Worm (Caenorhabditis elegans) whole organism, late embryonic: Measurements from ENCODE around the gene elk-2.

ENCODE experiments used
- ama-1 ChIP-seq: fragments of 150-350 bp; optimal IDR thresholded peaks from 2 replicates; lab custom pipeline; 2014
- ceh-2 ChIP-seq: sonication (generic microtip); optimal IDR thresholded peaks from 2 replicates; lab custom pipeline; 2016; ENCODE audit warnings: missing genotype, missing genetic modification characterization, missing compliant biosample characterization
- hlh-8 ChIP-seq: sonication (generic microtip); optimal IDR thresholded peaks from 2 replicates; lab custom pipeline; 2016; ENCODE audit warnings: missing genotype, missing genetic modification characterization, missing compliant biosample characterization
- ttx-3 ChIP-seq: sonication (generic microtip); optimal IDR thresholded peaks from 2 replicates; lab custom pipeline; 2016; ENCODE audit warnings: missing genetic modification reagents, missing genetic modification characterization, missing compliant biosample characterization

DNA sequence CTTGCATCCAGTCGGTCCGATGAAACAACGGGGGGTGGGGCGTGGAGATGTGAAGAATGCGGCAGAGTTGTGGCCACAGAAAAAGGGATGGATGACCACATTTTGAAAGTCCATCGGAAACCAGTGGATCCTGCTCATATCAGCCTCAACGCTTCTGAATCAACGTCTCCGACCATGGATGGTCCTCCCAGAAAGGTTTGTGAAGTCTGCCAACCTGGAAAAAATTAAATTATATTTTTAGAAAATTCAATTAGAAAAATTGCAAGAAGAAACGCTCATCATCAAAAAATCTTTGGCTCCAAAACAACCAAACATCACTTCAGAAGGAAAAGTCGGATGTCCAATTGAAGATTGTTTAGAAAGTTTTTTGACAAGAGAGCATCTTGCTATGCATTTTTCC is 32.3 kb upstream of the elk-2 start, which contains the start of gene Y73B3A.8:
- TF ChIP-seq ttx-3 (tag; lab: Kevin White, UChicago) (no peak), ama-1 (lab: Kevin White, UChicago) (no peak), hlh-8 (no peak), ceh-2 (tag; lab: Kevin White, UChicago) (no peak)
